Worm (Caenorhabditis elegans): ENCODE measurements around the gene W02B12.16.

DNA sequence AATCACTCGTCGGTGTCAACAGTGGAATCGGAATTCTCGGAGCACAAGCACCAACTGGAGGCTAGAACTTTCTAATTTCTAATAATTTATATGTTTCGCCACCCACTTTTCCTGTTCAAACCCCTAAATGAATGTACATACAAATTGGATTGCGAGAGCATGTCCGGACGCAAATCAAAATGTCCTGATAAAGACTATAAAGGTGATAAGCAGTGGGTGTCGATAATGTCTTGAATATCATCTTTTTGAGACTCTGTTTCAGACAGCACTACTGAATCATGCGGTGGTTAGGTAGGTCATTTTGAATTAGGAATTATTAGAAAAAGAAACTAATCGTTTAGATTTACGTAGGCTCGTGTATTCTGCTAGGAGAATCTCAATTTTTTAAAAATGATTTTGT is 27.6 kb downstream of the W02B12.16 start, which contains the start of gene W02B12.1:
- TF ChIP-seq egl-27 (tag; optimal IDR thresholded peaks at IDR 0.05) (no peak), ztf-11 (tag; optimal IDR thresholded peaks at IDR 0.05) (no peak), ztf-4 (tag; optimal IDR thresholded peaks at IDR 0.05) (no peak), unc-62 (GFP tag; optimal IDR thresholded peaks at IDR 0.05) (no peak), ceh-16 (tag; optimal IDR thresholded peaks at IDR 0.05) (no peak), unc-39 (tag; optimal IDR thresholded peaks at IDR 0.05) (no peak), nhr-76 (tag; optimal IDR thresholded peaks at IDR 0.05) (no peak), hmg-11 (tag; optimal IDR thresholded peaks at IDR 0.05) (no peak)
